Fruit fly (Drosophila melanogaster) whole organism, pupa: ENCODE data around the gene CG7492.

Source experiments
- CG10348 ChIP-seq: fragments of 200-800 bp; sonication (Bioruptor generic); IDR thresholded peaks from 2 replicates; pipeline ENCODE4 v1.3.6; 2022; ENCODE audit warnings: missing biosample characterization, missing genetic modification characterization
- CG12605 ChIP-seq: fragments of 200-800 bp; sonication (Bioruptor generic); IDR thresholded peaks from 2 replicates; pipeline ENCODE4 v1.3.6; 2022; ENCODE audit warnings: missing biosample characterization, missing genetic modification characterization
- CG13204 ChIP-seq: fragments of 200-800 bp; sonication (Bioruptor generic); optimal IDR thresholded peaks from 2 replicates; lab custom pipeline; 2018; ENCODE audit warnings: missing biosample characterization, mild to moderate bottlenecking, missing genetic modification characterization, moderate library complexity
- CG14655 ChIP-seq: fragments of 200-800 bp; sonication (Bioruptor generic); optimal IDR thresholded peaks from 3 replicates; lab custom pipeline; 2017; ENCODE audit warnings: mild to moderate bottlenecking, missing biosample characterization, missing genetic modification reagents, missing genetic modification characterization
- CG15710 ChIP-seq: fragments of 200-800 bp; sonication (Bioruptor generic); optimal IDR thresholded peaks from 2 replicates; lab custom pipeline; 2018; ENCODE audit warnings: missing biosample characterization, mild to moderate bottlenecking, missing genetic modification characterization, moderate library complexity
- CG17806 ChIP-seq: fragments of 200-800 bp; sonication (Bioruptor generic); optimal IDR thresholded peaks from 2 replicates; lab custom pipeline; 2018; ENCODE audit warnings: missing biosample characterization, mild to moderate bottlenecking, missing genetic modification characterization, moderate library complexity
- CG32121 ChIP-seq: fragments of 200-800 bp; sonication (Bioruptor generic); IDR thresholded peaks from 2 replicates; pipeline ENCODE4 v1.3.6; 2022; ENCODE audit warnings: missing biosample characterization, missing genetic modification characterization
- CG34367 ChIP-seq: fragments of 200-800 bp; sonication (Bioruptor generic); optimal IDR thresholded peaks from 2 replicates; lab custom pipeline; 2018; ENCODE audit warnings: missing biosample characterization, mild to moderate bottlenecking, missing genetic modification characterization
- CG4496 ChIP-seq: fragments of 200-800 bp; sonication (Bioruptor generic); IDR thresholded peaks from 3 replicates; pipeline ENCODE4 v1.3.6; 2022; ENCODE audit warnings: missing biosample characterization, missing genetic modification characterization
- CG8159 ChIP-seq: fragments of 200-800 bp; sonication (Bioruptor generic); optimal IDR thresholded peaks from 3 replicates; lab custom pipeline; 2018; ENCODE audit warnings: missing biosample characterization, mild to moderate bottlenecking, missing genetic modification characterization, moderate library complexity
- CG8301 ChIP-seq: fragments of 200-800 bp; sonication (Bioruptor generic); optimal IDR thresholded peaks from 2 replicates; lab custom pipeline; 2018; ENCODE audit warnings: missing biosample characterization, mild to moderate bottlenecking, missing genetic modification characterization
- CG9948 ChIP-seq: fragments of 200-800 bp; sonication (Bioruptor generic); optimal IDR thresholded peaks from 2 replicates; lab custom pipeline; 2018; ENCODE audit warnings: missing biosample characterization, mild to moderate bottlenecking, missing genetic modification characterization, moderate library complexity
- D1 ChIP-seq: fragments of 200-800 bp; sonication (Bioruptor generic); optimal IDR thresholded peaks from 2 replicates; lab custom pipeline; 2018; ENCODE audit warnings: missing biosample characterization, mild to moderate bottlenecking, missing genetic modification characterization, moderate library complexity
- Ets98B ChIP-seq: fragments of 200-800 bp; sonication (Bioruptor generic); IDR thresholded peaks from 2 replicates; pipeline ENCODE4 v1.3.6; 2022; ENCODE audit warnings: missing biosample characterization, missing genetic modification characterization
- Pif1A ChIP-seq: fragments of 200-800 bp; sonication (Bioruptor generic); optimal IDR thresholded peaks from 3 replicates; lab custom pipeline; 2016; ENCODE audit warnings: missing biosample characterization, missing genetic modification characterization
- Pif1B ChIP-seq: fragments of 200-800 bp; sonication (Bioruptor generic); optimal IDR thresholded peaks from 3 replicates; lab custom pipeline; 2016; ENCODE audit warnings: missing biosample characterization, missing genetic modification characterization
- Snoo ChIP-seq: fragments of 200-800 bp; sonication (Bioruptor generic); optimal IDR thresholded peaks from 3 replicates; lab custom pipeline; 2017; ENCODE audit warnings: missing biosample characterization, mild to moderate bottlenecking, missing genetic modification characterization, inconsistent platforms
- fd96Ca ChIP-seq: fragments of 200-800 bp; sonication (Bioruptor generic); IDR thresholded peaks from 3 replicates; pipeline ENCODE4 v1.3.6; 2022; ENCODE audit warnings: missing biosample characterization, missing genetic modification characterization
- gl ChIP-seq: fragments of 200-800 bp; sonication (Bioruptor generic); optimal IDR thresholded peaks from 2 replicates; lab custom pipeline; 2018; ENCODE audit warnings: missing biosample characterization, mild to moderate bottlenecking, missing genetic modification characterization
- rn ChIP-seq: fragments of 200-800 bp; sonication (Bioruptor generic); IDR thresholded peaks from 2 replicates; pipeline ENCODE4 v1.3.6; 2022; ENCODE audit warnings: missing biosample characterization, missing genetic modification characterization

Gene CG7492

DNA sequence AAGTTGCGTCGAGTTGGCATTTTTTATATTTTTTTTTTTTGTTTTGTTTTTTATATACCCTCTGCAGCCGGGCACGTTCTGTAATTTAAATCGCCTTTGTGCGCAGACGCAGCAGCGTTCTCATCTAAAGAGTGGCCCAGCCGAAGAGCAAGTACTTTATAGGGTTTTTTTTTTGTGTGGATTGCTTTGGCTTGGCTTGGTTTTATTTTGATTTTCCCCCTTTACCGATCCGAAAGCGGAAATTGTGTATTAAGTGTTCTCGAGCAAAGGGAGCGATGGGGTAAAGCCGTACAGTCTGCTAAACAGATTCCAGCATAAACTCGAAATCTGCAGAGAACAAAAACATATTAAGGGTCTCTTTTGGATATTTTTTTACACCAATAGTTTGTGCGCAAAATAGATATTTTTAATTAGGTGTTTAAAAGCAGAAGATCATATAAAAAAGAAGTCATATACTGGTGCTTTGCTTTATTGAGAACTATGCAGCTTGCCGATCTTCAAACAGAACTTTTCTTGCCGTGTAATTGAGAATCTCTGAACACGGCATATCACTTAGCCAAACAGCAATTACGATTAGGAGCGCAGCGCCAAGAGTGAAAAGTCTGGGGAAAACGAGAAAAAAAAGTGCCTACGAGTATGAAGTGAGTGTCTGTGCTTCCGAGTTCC is 48.1 kb downstream of the CG7492 start:
- peak; percentile 27 for TF ChIP-seq CG8301 (tag; lab: Kevin White, UChicago)
- TF ChIP-seq Ets98B (GFP tag; lab: Robert Waterston, UW): no peak
- no peak for TF ChIP-seq D1
- TF ChIP-seq gl (tag; lab: Kevin White, UChicago): peak; percentile 12
- peak; percentile 17 for TF ChIP-seq CG15710 (tag; lab: Kevin White, UChicago)
- TF ChIP-seq CG17806 (tag; lab: Kevin White, UChicago): peak; percentile 50
- TF ChIP-seq CG34367 (tag; lab: Kevin White, UChicago): no peak
- no peak for TF ChIP-seq rn (GFP tag; lab: Robert Waterston, UW)
- TF ChIP-seq CG8159 (tag; lab: Kevin White, UChicago): peak; percentile 50
- no peak for TF ChIP-seq Snoo (tag; lab: Kevin White, UChicago)
- peak; percentile 44 for TF ChIP-seq CG14655
- TF ChIP-seq CG13204 (GFP tag; lab: Kevin White, UChicago): peak; percentile 21
- peak; percentile 41 for TF ChIP-seq CG9948
- TF ChIP-seq CG10348: no peak
- TF ChIP-seq Pif1B: no peak
- TF ChIP-seq fd96Ca (GFP tag; lab: Robert Waterston, UW): no peak
- peak; percentile 21 for TF ChIP-seq Pif1A (GFP tag; lab: Kevin White, UChicago)

DNA sequence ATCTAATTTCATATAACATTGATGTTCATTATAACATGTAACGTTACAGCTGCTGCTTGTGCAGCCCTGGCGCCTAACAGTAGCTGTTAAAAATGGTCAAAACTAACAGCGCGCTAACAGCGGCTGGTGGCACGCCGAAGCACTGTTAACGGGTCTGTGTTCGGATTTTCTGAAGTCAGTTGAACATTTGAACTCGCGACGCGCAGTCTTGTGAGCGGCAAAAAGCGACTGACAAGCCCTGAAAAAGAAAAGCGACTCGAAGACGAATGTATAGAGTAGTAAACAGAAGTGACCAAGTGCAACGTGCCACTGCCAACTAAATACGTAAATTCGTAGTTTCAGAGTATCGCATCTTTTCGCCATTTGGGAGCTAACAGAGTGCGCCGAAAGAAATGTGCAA is 49.7 kb downstream of the CG7492 start:
- no peak for TF ChIP-seq CG10348
- TF ChIP-seq CG12605 (GFP tag; lab: Robert Waterston, UW): peak; percentile 44; the same call in 1 of the 2 replicates
- TF ChIP-seq Ets98B (GFP tag; lab: Robert Waterston, UW): 0 out of 2 replicates have a peak, but pooled peaks have one; percentile 14
- peak; percentile 6; the same call in 1 of the 3 replicates for TF ChIP-seq fd96Ca (GFP tag; lab: Robert Waterston, UW)
- peak; percentile 27; the same call in 1 of the 3 replicates for TF ChIP-seq CG4496 (GFP tag; lab: Robert Waterston, UW)
- TF ChIP-seq gl (tag; lab: Kevin White, UChicago): no peak
- TF ChIP-seq CG32121: peak; percentile 39; the same call in 1 of the 2 replicates
- peak; percentile 19 for TF ChIP-seq CG13204 (GFP tag; lab: Kevin White, UChicago)

DNA sequence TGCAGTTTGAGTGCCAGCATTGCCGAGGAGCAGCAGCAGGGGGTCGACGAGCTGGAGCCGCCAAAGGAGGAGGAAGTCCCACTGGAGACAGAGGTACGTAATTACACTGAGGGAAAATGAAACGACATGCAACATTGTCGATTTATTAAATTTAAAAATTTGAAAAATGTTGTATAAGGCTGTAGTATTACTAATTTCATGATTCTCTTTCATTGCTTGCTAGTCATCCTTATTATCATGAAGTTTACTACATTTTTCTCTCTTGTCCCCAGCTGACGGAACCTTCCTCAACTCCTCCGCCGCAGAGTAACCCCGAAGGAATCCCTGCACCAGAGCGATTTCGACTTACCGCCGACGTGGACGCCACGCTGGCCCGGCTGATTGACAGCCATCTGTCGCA is 51.2 kb downstream of the CG7492 start:
- TF ChIP-seq CG17806 (tag; lab: Kevin White, UChicago) (peak; percentile 43), CG8159 (tag; lab: Kevin White, UChicago) (peak; percentile 49), CG13204 (GFP tag; lab: Kevin White, UChicago) (no peak), CG15710 (tag; lab: Kevin White, UChicago) (peak; percentile 23), CG14655 (peak; percentile 46), CG34367 (tag; lab: Kevin White, UChicago) (peak; percentile 19), Pif1A (GFP tag; lab: Kevin White, UChicago) (peak; percentile 32), CG9948 (peak; percentile 54), CG4496 (GFP tag; lab: Robert Waterston, UW) (no peak; the same call in 2 of the 3 replicates), CG8301 (tag; lab: Kevin White, UChicago) (peak; percentile 8), CG32121 (no peak)
